Worm (Caenorhabditis elegans) whole organism, L3 larva: Measurements from ENCODE around the gene cul-5.
A peak's percentile ranks its signal among the peaks of the same experiment; 100 is the strongest.

ENCODE experiments used
- R02D3.7 ChIP-seq: fragments of 150-350 bp; optimal IDR thresholded peaks from 2 replicates; lab custom pipeline; 2014; ENCODE audit warnings: missing biosample characterization, missing genetic modification characterization
- ama-1 ChIP-seq: fragments of 150-350 bp; optimal IDR thresholded peaks from 2 replicates; lab custom pipeline; 2018
- ceh-16 ChIP-seq: sonication (generic microtip); optimal IDR thresholded peaks from 2 replicates; lab custom pipeline; 2017; ENCODE audit warnings: missing biosample characterization, missing genetic modification characterization
- ceh-28 ChIP-seq: fragments of 150-350 bp; optimal IDR thresholded peaks from 2 replicates; lab custom pipeline; 2014; ENCODE audit warnings: missing biosample characterization, missing genetic modification reagents, missing genetic modification characterization
- ceh-82 ChIP-seq: fragments of 150-350 bp; optimal IDR thresholded peaks from 2 replicates; lab custom pipeline; 2014; ENCODE audit warnings: missing biosample characterization, missing genetic modification characterization
- daf-12 ChIP-seq: fragments of 150-350 bp; optimal IDR thresholded peaks from 2 replicates; lab custom pipeline; 2014; ENCODE audit warnings: missing biosample characterization, missing genetic modification reagents, missing genetic modification characterization
- egl-27 ChIP-seq: sonication (generic microtip); optimal IDR thresholded peaks from 4 replicates; lab custom pipeline; 2017; ENCODE audit warnings: missing biosample characterization, missing genetic modification reagents, missing genetic modification characterization
- egl-5 ChIP-seq: fragments of 150-350 bp; optimal IDR thresholded peaks from 2 replicates; lab custom pipeline; 2017; ENCODE audit warnings: missing biosample characterization, missing genetic modification reagents, missing genetic modification characterization, inconsistent platforms
- elt-2 ChIP-seq: sonication (generic microtip); optimal IDR thresholded peaks from 2 replicates; lab custom pipeline; 2016; ENCODE audit warnings: missing genetic modification reagents, mild to moderate bottlenecking, missing genetic modification characterization, missing compliant biosample characterization
- elt-3 ChIP-seq, 3 experiments: fragments of 150-350 bp in 1 of 3; sonication (generic microtip) in 2 of 3; optimal IDR thresholded peaks; 2 replicates in 2 of 3; 4 replicates in 1 of 3; lab custom pipeline; 2014 to 2017; ENCODE audit warnings: missing biosample characterization in 3 of 3, missing genetic modification characterization in 3 of 3
- eor-1 ChIP-seq, 2 experiments: fragments of 150-350 bp; optimal IDR thresholded peaks; 2 replicates each; lab custom pipeline; 2014 to 2018; ENCODE audit warnings: missing biosample characterization in 2 of 2, missing genetic modification characterization in 2 of 2
- fos-1 ChIP-seq: fragments of 150-350 bp; optimal IDR thresholded peaks from 2 replicates; lab custom pipeline; 2014; ENCODE audit warnings: missing biosample characterization, missing genetic modification characterization
- hmg-11 ChIP-seq: sonication (generic microtip); optimal IDR thresholded peaks from 2 replicates; lab custom pipeline; 2016; ENCODE audit warnings: missing genetic modification characterization, missing compliant biosample characterization
- jun-1 ChIP-seq: fragments of 150-350 bp; optimal IDR thresholded peaks from 2 replicates; lab custom pipeline; 2014; ENCODE audit warnings: missing biosample characterization, missing genetic modification reagents, missing genetic modification characterization
- lin-15B ChIP-seq: fragments of 150-350 bp; optimal IDR thresholded peaks from 2 replicates; lab custom pipeline; 2014; ENCODE audit warnings: missing biosample characterization, missing genetic modification characterization
- lsy-12 ChIP-seq: sonication (generic microtip); optimal IDR thresholded peaks from 2 replicates; lab custom pipeline; 2016; ENCODE audit warnings: mild to moderate bottlenecking, missing genetic modification characterization, missing compliant biosample characterization
- nfya-1 ChIP-seq: sonication (generic microtip); optimal IDR thresholded peaks from 2 replicates; lab custom pipeline; 2017; ENCODE audit warnings: missing genetic modification characterization, mild to moderate bottlenecking, missing compliant biosample characterization, antibody characterized with exemption, moderate library complexity; ENCODE audit not compliant: insufficient read depth
- nhr-11 ChIP-seq: fragments of 150-350 bp; optimal IDR thresholded peaks from 2 replicates; lab custom pipeline; 2014; ENCODE audit warnings: missing biosample characterization, missing genetic modification characterization
- nhr-12 ChIP-seq: fragments of 150-350 bp; optimal IDR thresholded peaks from 2 replicates; lab custom pipeline; 2014; ENCODE audit warnings: missing biosample characterization, missing genetic modification characterization
- nhr-23 ChIP-seq: fragments of 150-350 bp; optimal IDR thresholded peaks from 2 replicates; lab custom pipeline; 2014; ENCODE audit warnings: missing biosample characterization, missing genetic modification reagents, missing genetic modification characterization
- nhr-43 ChIP-seq: sonication (generic microtip); optimal IDR thresholded peaks from 2 replicates; lab custom pipeline; 2016; ENCODE audit warnings: mild to moderate bottlenecking, missing genetic modification characterization, missing compliant biosample characterization; ENCODE audit not compliant: poor library complexity, severe bottlenecking
- nhr-67 ChIP-seq: fragments of 150-350 bp; optimal IDR thresholded peaks from 2 replicates; lab custom pipeline; 2014; ENCODE audit warnings: missing biosample characterization, missing genetic modification characterization
- nhr-76 ChIP-seq: fragments of 150-350 bp; sonication (generic microtip); optimal IDR thresholded peaks from 5 replicates; lab custom pipeline; 2014; ENCODE audit warnings: missing biosample characterization, missing genetic modification characterization
- nhr-77 ChIP-seq: fragments of 150-350 bp; optimal IDR thresholded peaks from 2 replicates; lab custom pipeline; 2014; ENCODE audit warnings: missing biosample characterization, missing genetic modification characterization
- pha-4 ChIP-seq: fragments of 150-350 bp; optimal IDR thresholded peaks from 2 replicates; lab custom pipeline; 2014; ENCODE audit warnings: missing biosample characterization, missing genetic modification reagents, missing genetic modification characterization
- pqm-1 ChIP-seq: fragments of 150-350 bp; optimal IDR thresholded peaks from 2 replicates; lab custom pipeline; 2017; ENCODE audit warnings: missing biosample characterization, missing genetic modification characterization, inconsistent platforms
- skn-1 ChIP-seq: fragments of 150-350 bp; optimal IDR thresholded peaks from 2 replicates; lab custom pipeline; 2014; ENCODE audit warnings: missing biosample characterization, missing genetic modification characterization
- snpc-4 ChIP-seq: fragments of 150-350 bp; optimal IDR thresholded peaks from 2 replicates; lab custom pipeline; 2014; ENCODE audit warnings: missing biosample characterization, missing genetic modification characterization
- tbx-2 ChIP-seq: sonication (generic microtip); optimal IDR thresholded peaks from 2 replicates; lab custom pipeline; 2016; ENCODE audit warnings: mild to moderate bottlenecking, missing genetic modification characterization, missing compliant biosample characterization
- unc-39 ChIP-seq: sonication (generic microtip); optimal IDR thresholded peaks from 4 replicates; lab custom pipeline; 2017; ENCODE audit warnings: missing biosample characterization, missing genetic modification characterization
- unc-62 ChIP-seq: fragments of 150-350 bp; sonication (generic microtip); optimal IDR thresholded peaks from 4 replicates; lab custom pipeline; 2014; ENCODE audit warnings: missing biosample characterization, missing genetic modification reagents, missing genetic modification characterization
- zag-1 ChIP-seq: fragments of 150-350 bp; optimal IDR thresholded peaks from 2 replicates; lab custom pipeline; 2014; ENCODE audit warnings: missing biosample characterization, missing genetic modification characterization
- ztf-4 ChIP-seq: fragments of 150-350 bp; optimal IDR thresholded peaks from 2 replicates; lab custom pipeline; 2014; ENCODE audit warnings: missing biosample characterization, missing genetic modification characterization

The cul-5 gene

DNA sequence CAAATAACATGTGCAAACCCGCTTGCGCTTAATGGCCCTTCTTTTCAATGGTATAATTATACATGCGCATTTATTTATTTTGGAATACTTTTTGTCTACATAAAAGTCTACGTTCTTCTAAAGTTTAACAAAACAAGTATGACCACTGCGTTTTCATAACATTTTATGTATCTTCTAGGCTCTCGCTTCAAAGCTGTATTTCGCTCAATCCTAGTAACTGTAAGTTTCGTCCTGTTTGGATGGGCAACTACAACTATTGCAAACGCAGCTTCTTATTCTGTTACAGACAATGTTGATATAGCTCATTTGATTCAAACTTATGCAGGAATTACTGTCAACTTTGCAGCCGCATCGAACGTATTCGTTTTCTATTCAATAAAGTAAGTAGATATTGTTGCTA, 29.6 kb upstream of the cul-5 start, which contains the start of gene srsx-27:
Gene srsx-27 (plus strand): TSS at position 301 of the 400 bp plus-strand sequence.
- TF ChIP-seq nhr-77 (tag; lab: Kevin White, UChicago) = no peak
- TF ChIP-seq daf-12 (tag; lab: Kevin White, UChicago) = no peak

DNA sequence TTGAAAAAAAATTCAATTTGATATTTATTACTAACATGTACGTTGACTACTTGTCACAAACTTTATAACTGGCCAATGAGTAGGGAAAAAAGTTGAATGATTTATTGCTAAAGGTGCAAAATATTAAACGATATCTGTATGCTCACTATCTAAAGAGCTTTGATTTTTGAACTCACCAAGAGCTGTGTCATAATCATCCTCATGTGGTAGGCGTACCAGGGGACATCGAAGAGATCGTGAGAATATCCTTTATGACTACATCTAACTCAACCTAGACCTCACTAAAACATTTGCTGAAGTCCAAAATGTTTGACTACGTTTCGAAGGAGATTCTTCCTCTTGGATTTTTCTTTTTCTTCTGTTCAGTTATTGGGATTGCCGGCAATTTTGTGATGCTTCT, 27.1 kb upstream of the cul-5 start, which contains the start of gene srsx-28:
Gene srsx-28 (plus strand): TSS at position 301 of the 400 bp plus-strand sequence.
- TF ChIP-seq ceh-28 = no peak
- TF ChIP-seq unc-62 = no peak
- no peak for TF ChIP-seq jun-1
- TF ChIP-seq nfya-1 (tag; lab: Kevin White, UChicago) = no peak
- no peak for TF ChIP-seq lsy-12 (tag; lab: Kevin White, UChicago)
- TF ChIP-seq nhr-76 = no peak
- TF ChIP-seq daf-12 (tag; lab: Kevin White, UChicago) = no peak
- no peak for TF ChIP-seq zag-1
- no peak for TF ChIP-seq nhr-77 (tag; lab: Kevin White, UChicago)
- no peak for TF ChIP-seq egl-27
- TF ChIP-seq elt-3 (tag; optimal IDR thresholded peaks at IDR 0.05; lab: Kevin White, UChicago) = no peak
- no peak for TF ChIP-seq nhr-11 (tag; lab: Kevin White, UChicago)
- no peak for TF ChIP-seq hmg-11 (tag; lab: Kevin White, UChicago)

DNA sequence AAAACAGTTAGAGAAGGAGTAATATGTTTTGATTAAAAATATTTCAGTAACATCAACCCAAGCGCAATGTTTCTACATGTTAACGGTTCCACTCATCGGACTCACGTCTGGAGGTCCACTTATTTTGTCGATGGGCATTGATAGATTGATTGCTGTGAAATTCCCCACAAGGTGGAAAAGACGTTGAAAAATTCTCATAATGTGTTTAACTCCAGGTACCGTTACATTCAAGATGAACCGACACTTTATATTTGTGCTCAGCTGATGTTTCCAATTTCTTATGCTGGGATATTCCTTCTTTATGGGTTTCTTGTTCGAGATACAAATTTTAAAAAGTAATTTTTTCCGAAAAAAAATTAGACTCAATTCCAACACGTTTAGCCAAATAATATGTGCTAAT, 26.3 kb upstream of the cul-5 start:
- TF ChIP-seq egl-5 (tag; lab: Kevin White, UChicago) (no peak), daf-12 (tag; lab: Kevin White, UChicago) (no peak), lin-15B (tag; lab: Kevin White, UChicago) (no peak), unc-62 (no peak), pha-4 (no peak), ama-1 (lab: Kevin White, UChicago) (no peak), fos-1 (tag; lab: Kevin White, UChicago) (no peak), skn-1 (no peak), elt-2 (no peak), snpc-4 (tag; lab: Kevin White, UChicago) (no peak), hmg-11 (tag; lab: Kevin White, UChicago) (no peak), R02D3.7 (tag; lab: Kevin White, UChicago) (no peak), nhr-77 (tag; lab: Kevin White, UChicago) (no peak), nhr-76 (no peak), zag-1 (no peak), ztf-4 (no peak), ceh-28 (no peak)

DNA sequence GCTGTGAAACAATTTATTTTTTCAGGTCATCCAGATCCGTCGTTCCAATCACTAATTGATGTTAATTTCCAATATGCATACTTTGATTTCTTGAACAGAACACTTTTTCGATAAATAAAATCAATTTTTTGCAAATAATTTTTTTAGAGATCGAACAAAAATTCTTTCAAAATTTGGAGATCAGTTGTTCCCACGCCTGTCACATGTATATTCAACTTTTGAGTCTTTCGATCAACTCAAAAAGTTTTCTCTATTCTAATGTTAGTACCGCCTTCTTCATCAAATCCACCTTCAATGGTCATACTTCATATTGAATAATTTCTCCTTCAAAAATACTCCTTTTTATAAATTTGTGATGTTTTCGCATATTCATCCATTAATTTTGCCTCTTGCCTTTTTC, 24.6 kb upstream of the cul-5 start, which contains the start of gene srsx-29:
Gene srsx-29 (plus strand): TSS at position 301 of the 400 bp plus-strand sequence.
- TF ChIP-seq lsy-12 (tag; lab: Kevin White, UChicago) = no peak
- TF ChIP-seq, all 47 proteins: peak for 0

DNA sequence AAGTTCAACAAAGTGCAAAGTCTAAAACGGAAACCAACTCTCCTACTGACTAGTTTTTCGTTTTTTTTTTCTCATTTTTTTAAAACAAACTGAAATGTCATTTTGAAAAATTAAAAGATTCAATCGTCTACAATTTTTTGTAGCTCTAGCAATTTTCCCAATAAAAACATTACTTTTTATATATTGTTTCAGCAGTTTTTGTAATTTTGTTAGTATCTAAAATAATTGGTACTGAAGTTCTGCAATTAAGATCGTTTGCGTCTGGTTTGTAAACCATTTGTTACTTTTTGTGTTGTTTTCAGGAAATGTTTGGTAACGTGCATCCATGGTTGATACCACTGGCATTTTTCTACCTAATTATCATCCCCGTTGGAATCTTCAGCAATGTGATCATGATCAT, 20.8 kb upstream of the cul-5 start, which contains the start of gene srsx-30:
Gene srsx-30 (plus strand): TSS at position 301 of the 400 bp plus-strand sequence.
- TF ChIP-seq fos-1 (tag; lab: Kevin White, UChicago) (no peak), egl-27 (no peak), pqm-1 (tag; lab: Kevin White, UChicago) (no peak), R02D3.7 (tag; lab: Kevin White, UChicago) (no peak), nhr-77 (tag; lab: Kevin White, UChicago) (no peak), ceh-16 (tag; lab: Kevin White, UChicago) (no peak), egl-5 (tag; lab: Kevin White, UChicago) (no peak), tbx-2 (tag; lab: Kevin White, UChicago) (no peak), eor-1 (tag; optimal IDR thresholded peaks at IDR 0.05; lab: Kevin White, UChicago) (no peak), skn-1 (no peak), ceh-82 (tag; lab: Kevin White, UChicago) (no peak), hmg-11 (tag; lab: Kevin White, UChicago) (no peak), unc-39 (tag; lab: Kevin White, UChicago) (no peak), lsy-12 (tag; lab: Kevin White, UChicago) (no peak), nhr-43 (tag; lab: Kevin White, UChicago) (no peak), nfya-1 (tag; lab: Kevin White, UChicago) (no peak), elt-2 (no peak), nhr-12 (tag; lab: Kevin White, UChicago) (no peak)

DNA sequence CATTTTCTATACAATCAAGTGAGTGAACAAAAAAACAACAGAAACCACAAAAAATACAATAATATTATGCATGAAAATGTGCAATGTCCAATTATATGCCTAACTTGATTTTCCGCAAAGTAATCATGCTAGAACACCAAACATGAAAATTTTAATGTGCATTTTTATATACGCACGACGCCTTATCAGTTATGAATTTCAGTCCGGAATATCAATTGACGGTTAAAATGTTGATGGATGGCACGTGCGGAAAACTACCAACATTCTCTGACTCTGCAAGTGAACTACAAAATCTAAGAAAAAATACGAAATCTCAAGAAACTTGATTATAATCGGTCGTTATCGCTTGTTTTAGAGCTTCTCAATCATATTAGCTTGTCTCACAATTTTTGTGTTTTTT, 19.4 kb upstream of the cul-5 start:
- no peak for TF ChIP-seq nhr-12 (tag; lab: Kevin White, UChicago)
- no peak for TF ChIP-seq R02D3.7 (tag; lab: Kevin White, UChicago)
- TF ChIP-seq ceh-16 (tag; lab: Kevin White, UChicago) = no peak
- TF ChIP-seq nhr-67 (tag; lab: Kevin White, UChicago) = no peak
- no peak for TF ChIP-seq egl-5 (tag; lab: Kevin White, UChicago)
- TF ChIP-seq ztf-4 = no peak
- peak; percentile 15 for TF ChIP-seq pha-4
- TF ChIP-seq elt-2 = peak; percentile 78
- peak; percentile 65 for TF ChIP-seq pqm-1 (tag; lab: Kevin White, UChicago)
- TF ChIP-seq nhr-77 (tag; lab: Kevin White, UChicago) = no peak
- no peak for TF ChIP-seq nhr-23 (tag; lab: Kevin White, UChicago)
- TF ChIP-seq eor-1 (tag; optimal IDR thresholded peaks at IDR 0.05; lab: Kevin White, UChicago) = no peak
